Fruit fly (Drosophila melanogaster) whole organism, prepupa: Measurements from ENCODE around the gene Ir10a.

Experiments used
- Blimp-1 ChIP-seq: fragments of 200-800 bp; sonication (Bioruptor generic); optimal IDR thresholded peaks from 3 replicates; lab custom pipeline; 2017; ENCODE audit warnings: missing biosample characterization, missing genetic modification characterization, mild to moderate bottlenecking, moderate library complexity, missing genetic modification reagents
- CG10631 ChIP-seq: fragments of 200-800 bp; sonication (Bioruptor generic); optimal IDR thresholded peaks from 2 replicates; lab custom pipeline; 2016; ENCODE audit warnings: missing biosample characterization, missing genetic modification characterization
- CG10669 ChIP-seq: fragments of 200-800 bp; sonication (Bioruptor generic); optimal IDR thresholded peaks from 3 replicates; lab custom pipeline; 2018; ENCODE audit warnings: missing biosample characterization, mild to moderate bottlenecking, missing genetic modification characterization, moderate library complexity
- CG11294 ChIP-seq: fragments of 200-800 bp; sonication (Bioruptor generic); IDR thresholded peaks from 2 replicates; pipeline ENCODE4 v1.3.6; 2022; ENCODE audit warnings: missing biosample characterization, missing genetic modification characterization
- CG11762 ChIP-seq: fragments of 200-800 bp; sonication (Bioruptor generic); optimal IDR thresholded peaks from 3 replicates; lab custom pipeline; 2016; ENCODE audit warnings: missing biosample characterization, missing genetic modification characterization; ENCODE audit not compliant: insufficient read depth
- CG11902 ChIP-seq: fragments of 200-800 bp; sonication (Bioruptor generic); optimal IDR thresholded peaks from 3 replicates; lab custom pipeline; 2016; ENCODE audit warnings: missing biosample characterization, missing genetic modification characterization
- CG15336 ChIP-seq: fragments of 200-800 bp; sonication (Bioruptor generic); IDR thresholded peaks from 2 replicates; pipeline ENCODE4 v1.3.6; 2022; ENCODE audit warnings: missing biosample characterization, missing genetic modification characterization
- CG1621 ChIP-seq: fragments of 200-800 bp; sonication (Bioruptor generic); optimal IDR thresholded peaks from 3 replicates; lab custom pipeline; 2018; ENCODE audit warnings: missing biosample characterization, mild to moderate bottlenecking, missing genetic modification characterization
- CG16779 ChIP-seq: fragments of 200-800 bp; sonication (Bioruptor generic); optimal IDR thresholded peaks from 3 replicates; lab custom pipeline; 2017; ENCODE audit warnings: missing biosample characterization, mild to moderate bottlenecking, missing genetic modification characterization
- CG3032 ChIP-seq: fragments of 200-800 bp; optimal IDR thresholded peaks from 2 replicates; lab custom pipeline; 2019; ENCODE audit warnings: missing biosample characterization, mild to moderate bottlenecking, missing genetic modification characterization, moderate library complexity
- CG31627 ChIP-seq: fragments of 200-800 bp; sonication (Bioruptor generic); optimal IDR thresholded peaks from 3 replicates; lab custom pipeline; 2016; ENCODE audit warnings: missing biosample characterization, missing genetic modification characterization
- CG32006 ChIP-seq: fragments of 200-800 bp; sonication (Bioruptor generic); optimal IDR thresholded peaks from 3 replicates; lab custom pipeline; 2017; ENCODE audit warnings: missing biosample characterization, mild to moderate bottlenecking, missing genetic modification characterization
- CG34406 ChIP-seq: fragments of 200-800 bp; sonication (Bioruptor generic); optimal IDR thresholded peaks from 3 replicates; lab custom pipeline; 2016; ENCODE audit warnings: missing biosample characterization, missing genetic modification characterization
- CG4318 ChIP-seq: fragments of 200-800 bp; sonication (Bioruptor generic); optimal IDR thresholded peaks from 3 replicates; lab custom pipeline; 2017; ENCODE audit warnings: missing biosample characterization, mild to moderate bottlenecking, missing genetic modification characterization
- CG6163 ChIP-seq: fragments of 200-800 bp; sonication (Bioruptor generic); IDR thresholded peaks from 3 replicates; pipeline ENCODE4 v1.3.6; 2022; ENCODE audit warnings: missing biosample characterization, missing genetic modification characterization
- CG6276 ChIP-seq: fragments of 200-800 bp; sonication (Bioruptor generic); optimal IDR thresholded peaks from 2 replicates; lab custom pipeline; 2017; ENCODE audit warnings: missing biosample characterization, mild to moderate bottlenecking, missing genetic modification characterization
- CG6792 ChIP-seq: fragments of 200-800 bp; sonication (Bioruptor generic); optimal IDR thresholded peaks from 3 replicates; lab custom pipeline; 2016; ENCODE audit warnings: missing biosample characterization, missing genetic modification characterization
- CG6854 ChIP-seq: fragments of 200-800 bp; sonication (Bioruptor generic); optimal IDR thresholded peaks from 2 replicates; lab custom pipeline; 2017; ENCODE audit warnings: missing biosample characterization, mild to moderate bottlenecking, missing genetic modification characterization
- CG7368 ChIP-seq: fragments of 200-800 bp; sonication (Bioruptor generic); optimal IDR thresholded peaks from 3 replicates; lab custom pipeline; 2016; ENCODE audit warnings: missing biosample characterization, missing genetic modification characterization
- CG8119 ChIP-seq: fragments of 200-800 bp; sonication (Bioruptor generic); IDR thresholded peaks from 3 replicates; pipeline ENCODE4 v1.3.6; 2022; ENCODE audit warnings: missing biosample characterization, missing genetic modification characterization
- CG8319 ChIP-seq: fragments of 200-800 bp; sonication (Bioruptor generic); optimal IDR thresholded peaks from 3 replicates; lab custom pipeline; 2016; ENCODE audit warnings: missing biosample characterization, missing genetic modification characterization
- CG8632 ChIP-seq: fragments of 200-800 bp; sonication (Bioruptor generic); optimal IDR thresholded peaks from 3 replicates; lab custom pipeline; 2016; ENCODE audit warnings: missing biosample characterization, missing genetic modification characterization
- Eip75B ChIP-seq: fragments of 200-800 bp; sonication (Bioruptor generic); optimal IDR thresholded peaks from 3 replicates; lab custom pipeline; 2016; ENCODE audit warnings: missing biosample characterization, missing genetic modification characterization
- Eip78C ChIP-seq: fragments of 200-800 bp; sonication (Bioruptor generic); peaks from one replicate; lab custom pipeline; 2016; ENCODE audit warnings: missing biosample characterization, missing genetic modification characterization
- Eip93F ChIP-seq: fragments of 200-800 bp; sonication (Bioruptor generic); optimal IDR thresholded peaks from 2 replicates; lab custom pipeline; 2016; ENCODE audit warnings: missing biosample characterization, mild to moderate bottlenecking, missing genetic modification characterization
- Ets21C ChIP-seq: fragments of 200-800 bp; sonication (Bioruptor generic); optimal IDR thresholded peaks from 3 replicates; lab custom pipeline; 2016; ENCODE audit warnings: missing biosample characterization, missing genetic modification characterization
- Ets96B ChIP-seq: fragments of 200-800 bp; optimal IDR thresholded peaks from 2 replicates; lab custom pipeline; 2019; ENCODE audit warnings: missing biosample characterization, mild to moderate bottlenecking, missing genetic modification characterization, moderate library complexity
- Gug ChIP-seq: fragments of 200-800 bp; sonication (Bioruptor generic); IDR thresholded peaks from 2 replicates; pipeline ENCODE4 v1.3.6; 2022; ENCODE audit warnings: missing biosample characterization, missing genetic modification characterization
- Hr38 ChIP-seq: sonication (Bioruptor generic); optimal IDR thresholded peaks from 2 replicates; lab custom pipeline; 2016; ENCODE audit warnings: missing biosample characterization, missing genetic modification characterization
- Hr4 ChIP-seq: fragments of 200-800 bp; sonication (Bioruptor generic); optimal IDR thresholded peaks from 3 replicates; lab custom pipeline; 2016; ENCODE audit warnings: missing biosample characterization, missing genetic modification characterization
- Lpt ChIP-seq: fragments of 200-800 bp; sonication (Bioruptor generic); optimal IDR thresholded peaks from 3 replicates; lab custom pipeline; 2016; ENCODE audit warnings: missing biosample characterization, missing genetic modification characterization
- Met ChIP-seq: fragments of 200-800 bp; sonication (Bioruptor generic); optimal IDR thresholded peaks from 3 replicates; lab custom pipeline; 2016; ENCODE audit warnings: missing biosample characterization, missing genetic modification characterization
- OdsH ChIP-seq: fragments of 200-800 bp; sonication (Bioruptor generic); optimal IDR thresholded peaks from 3 replicates; lab custom pipeline; 2016; ENCODE audit warnings: missing biosample characterization, missing genetic modification characterization
- Smox ChIP-seq: fragments of 200-800 bp; sonication (Bioruptor generic); optimal IDR thresholded peaks from 3 replicates; lab custom pipeline; 2016; ENCODE audit warnings: missing biosample characterization, missing genetic modification characterization
- Sox102F ChIP-seq: fragments of 200-800 bp; sonication (Bioruptor generic); optimal IDR thresholded peaks from 2 replicates; lab custom pipeline; 2016; ENCODE audit warnings: missing biosample characterization, mild to moderate bottlenecking, missing genetic modification characterization
- Sox14 ChIP-seq: fragments of 200-800 bp; sonication (Bioruptor generic); optimal IDR thresholded peaks from 3 replicates; lab custom pipeline; 2016; ENCODE audit warnings: missing biosample characterization, missing genetic modification characterization
- Sox15 ChIP-seq: fragments of 200-800 bp; sonication (Bioruptor generic); optimal IDR thresholded peaks from 3 replicates; lab custom pipeline; 2016; ENCODE audit warnings: missing biosample characterization, missing genetic modification characterization
- achi ChIP-seq: fragments of 200-800 bp; sonication (Bioruptor generic); optimal IDR thresholded peaks from 3 replicates; lab custom pipeline; 2016; ENCODE audit warnings: missing biosample characterization, missing genetic modification characterization
- acj6 ChIP-seq: fragments of 200-800 bp; sonication (Bioruptor generic); optimal IDR thresholded peaks from 3 replicates; lab custom pipeline; 2016; ENCODE audit warnings: missing biosample characterization, missing genetic modification characterization
- dac ChIP-seq: fragments of 200-800 bp; sonication (Bioruptor generic); optimal IDR thresholded peaks from 2 replicates; lab custom pipeline; 2017; ENCODE audit warnings: missing biosample characterization, mild to moderate bottlenecking, missing genetic modification characterization
- dsx ChIP-seq: fragments of 200-800 bp; optimal IDR thresholded peaks from 3 replicates; lab custom pipeline; 2019; ENCODE audit warnings: missing biosample characterization, mild to moderate bottlenecking, missing genetic modification characterization, moderate library complexity; ENCODE audit not compliant: poor library complexity, severe bottlenecking
- eg ChIP-seq: fragments of 200-800 bp; sonication (Bioruptor generic); IDR thresholded peaks from 3 replicates; pipeline ENCODE4 v1.3.6; 2022; ENCODE audit warnings: missing biosample characterization, missing genetic modification characterization
- esn ChIP-seq: fragments of 200-800 bp; sonication (Bioruptor generic); optimal IDR thresholded peaks from 2 replicates; lab custom pipeline; 2016; ENCODE audit warnings: missing biosample characterization, mild to moderate bottlenecking, missing genetic modification characterization, moderate library complexity
- fd85E ChIP-seq: fragments of 200-800 bp; sonication (Bioruptor generic); optimal IDR thresholded peaks from 3 replicates; lab custom pipeline; 2016; ENCODE audit warnings: missing biosample characterization, missing genetic modification characterization
- fkh ChIP-seq: fragments of 200-800 bp; sonication (Bioruptor generic); optimal IDR thresholded peaks from 3 replicates; lab custom pipeline; 2017; ENCODE audit warnings: missing biosample characterization, mild to moderate bottlenecking, missing genetic modification characterization, moderate library complexity
- lz ChIP-seq: fragments of 200-800 bp; sonication (Bioruptor generic); optimal IDR thresholded peaks from 3 replicates; lab custom pipeline; 2016; ENCODE audit warnings: missing biosample characterization, missing genetic modification characterization
- net ChIP-seq: fragments of 200-800 bp; sonication (Bioruptor generic); optimal IDR thresholded peaks from 3 replicates; lab custom pipeline; 2016; ENCODE audit warnings: missing biosample characterization, missing genetic modification characterization
- pdm3 ChIP-seq: fragments of 200-800 bp; sonication (Bioruptor generic); optimal IDR thresholded peaks from 3 replicates; lab custom pipeline; 2016; ENCODE audit warnings: missing biosample characterization, missing genetic modification characterization
- salr ChIP-seq, 2 experiments: fragments of 200-800 bp; sonication (Bioruptor generic); optimal IDR thresholded peaks; 3 replicates each; lab custom pipeline; 2016 to 2018; ENCODE audit warnings: missing biosample characterization in 2 of 2, missing genetic modification characterization in 2 of 2, mild to moderate bottlenecking in 1 of 2
- spab ChIP-seq: fragments of 200-800 bp; sonication (Bioruptor generic); optimal IDR thresholded peaks from 2 replicates; lab custom pipeline; 2017; ENCODE audit warnings: missing biosample characterization, mild to moderate bottlenecking, missing genetic modification characterization, missing genetic modification reagents
- svp ChIP-seq: fragments of 200-800 bp; sonication (Bioruptor generic); peaks from one replicate; lab custom pipeline; 2016; ENCODE audit warnings: missing biosample characterization, missing genetic modification characterization
- topi ChIP-seq: fragments of 200-800 bp; sonication (Bioruptor generic); optimal IDR thresholded peaks from 3 replicates; lab custom pipeline; 2016; ENCODE audit warnings: missing biosample characterization, missing genetic modification characterization

Gene Ir10a

DNA sequence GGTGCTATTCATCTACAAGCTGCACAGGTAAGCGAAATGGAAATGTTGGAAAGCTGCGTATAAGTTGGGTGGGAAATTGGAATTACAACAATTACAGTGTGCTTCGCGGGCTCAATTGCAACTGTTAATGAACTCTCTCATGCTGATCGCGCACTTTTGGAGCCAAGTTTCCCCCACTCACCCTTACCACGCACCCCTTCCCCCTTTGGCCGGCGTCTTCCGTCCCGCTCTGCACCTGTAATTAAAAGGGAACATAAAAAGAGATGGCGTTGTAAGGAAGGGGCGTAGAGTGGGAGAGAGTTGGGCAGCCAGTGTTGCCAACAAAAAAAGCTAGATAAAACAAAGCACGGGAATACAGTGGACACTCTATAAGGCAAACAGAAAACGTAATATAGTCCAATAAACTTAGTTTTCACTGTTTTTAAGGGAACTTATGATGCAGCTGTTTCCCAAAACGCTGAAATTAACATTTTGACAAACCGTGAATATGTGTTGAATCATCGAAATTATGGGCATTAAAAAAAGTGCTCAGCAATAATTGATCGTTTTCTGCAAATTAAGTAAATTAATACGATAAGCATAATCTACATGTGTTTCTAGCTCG lies 29.8 kb upstream of the Ir10a start:
- TF ChIP-seq Ets21C (GFP tag; lab: Kevin White, UChicago), result no peak
- TF ChIP-seq dac (GFP tag; lab: Kevin White, UChicago), result no peak
- no peak for TF ChIP-seq Sox102F (GFP tag; lab: Kevin White, UChicago)
- TF ChIP-seq CG6792, result peak; percentile 37
- TF ChIP-seq esn, result peak; percentile 28
- TF ChIP-seq eg (GFP tag; lab: Robert Waterston, UW), result peak; percentile 53; the same call in 2 of the 3 replicates
- peak; percentile 17 for TF ChIP-seq Eip75B (GFP tag; lab: Kevin White, UChicago)
- no peak for TF ChIP-seq CG6854 (GFP tag; lab: Kevin White, UChicago)
- no peak for TF ChIP-seq CG8632 (GFP tag; lab: Kevin White, UChicago)
- TF ChIP-seq CG7368 (GFP tag; lab: Kevin White, UChicago), result no peak
- TF ChIP-seq spab (GFP tag; lab: Kevin White, UChicago), result no peak
- TF ChIP-seq CG1621, result no peak
- TF ChIP-seq CG10631 (GFP tag; lab: Kevin White, UChicago), result peak; percentile 14
- peak; percentile 4 for TF ChIP-seq Sox14 (GFP tag; lab: Kevin White, UChicago)
- TF ChIP-seq CG4318 (GFP tag; lab: Kevin White, UChicago), result no peak
- no peak for TF ChIP-seq Lpt
- peak; percentile 74 for TF ChIP-seq svp (GFP tag; lab: Kevin White, UChicago)
- peak; percentile 39 for TF ChIP-seq acj6
- TF ChIP-seq Met, result peak; percentile 4
- no peak for TF ChIP-seq Hr38 (GFP tag; lab: Kevin White, UChicago)
- peak; percentile 5 for TF ChIP-seq Sox15 (GFP tag; lab: Kevin White, UChicago)
- no peak for TF ChIP-seq CG34406 (GFP tag; lab: Kevin White, UChicago)
- no peak for TF ChIP-seq CG11902
- TF ChIP-seq CG6276 (GFP tag; lab: Kevin White, UChicago), result no peak
- TF ChIP-seq pdm3 (GFP tag; lab: Kevin White, UChicago), result no peak
- TF ChIP-seq CG8119 (GFP tag; lab: Robert Waterston, UW), result no peak
- TF ChIP-seq fd85E, result no peak
- TF ChIP-seq CG8319 (GFP tag; lab: Kevin White, UChicago), result no peak
- TF ChIP-seq CG6163, result peak; percentile 35; the same call in 1 of the 3 replicates
- TF ChIP-seq topi (GFP tag; lab: Kevin White, UChicago), result peak; percentile 26
- TF ChIP-seq achi (GFP tag; lab: Kevin White, UChicago), result peak; percentile 43
- TF ChIP-seq Ets96B (tag; lab: Kevin White, UChicago), result peak; percentile 14
- no peak for TF ChIP-seq CG11294 (GFP tag; lab: Robert Waterston, UW)
- peak; percentile 17; the same call in 1 of the 2 replicates for TF ChIP-seq CG15336 (GFP tag; lab: Robert Waterston, UW)
- TF ChIP-seq lz, result peak; percentile 17
- no peak for TF ChIP-seq CG10669 (GFP tag; lab: Kevin White, UChicago)
- peak; percentile 22 for TF ChIP-seq CG3032 (tag; lab: Kevin White, UChicago)
- TF ChIP-seq CG32006 (GFP tag; lab: Kevin White, UChicago), result peak; percentile 53
- no peak for TF ChIP-seq Eip93F
- peak; percentile 29 for TF ChIP-seq CG31627
- peak; percentile 33 for TF ChIP-seq Smox
- peak; percentile 35 for TF ChIP-seq OdsH (GFP tag; lab: Kevin White, UChicago)
- TF ChIP-seq salr (GFP tag; optimal IDR thresholded peaks at IDR 0.05; lab: Kevin White, UChicago), result peak in 1 of 2 experiments; percentile 15
- no peak for TF ChIP-seq Blimp-1 (GFP tag; lab: Kevin White, UChicago)
- no peak for TF ChIP-seq net (GFP tag; lab: Kevin White, UChicago)
- TF ChIP-seq Hr4 (GFP tag; lab: Kevin White, UChicago), result peak; percentile 48
- no peak for TF ChIP-seq CG11762
- TF ChIP-seq CG16779, result no peak
- no peak for TF ChIP-seq Gug (GFP tag; lab: Robert Waterston, UW)
- no peak for TF ChIP-seq dsx (GFP tag; lab: Kevin White, UChicago)
- TF ChIP-seq fkh (GFP tag; lab: Kevin White, UChicago), result no peak
- TF ChIP-seq Eip78C (GFP tag; lab: Kevin White, UChicago), result peak; percentile 63
